Worm (Caenorhabditis elegans) whole organism, L1 larva: Measurements from ENCODE around the gene F53H2.3.

Experiments
- fos-1 ChIP-seq: fragments of 150-350 bp; optimal IDR thresholded peaks from 2 replicates; lab custom pipeline; 2014; ENCODE audit warnings: missing biosample characterization, missing genetic modification characterization
- mab-9 ChIP-seq: fragments of 200-800 bp; sonication (Bioruptor generic); IDR thresholded peaks from 2 replicates; pipeline ENCODE4 v1.3.6; 2022; ENCODE audit warnings: missing genetic modification reagents, missing genetic modification characterization, missing compliant biosample characterization

ce11 chrV:20356472-20356871 lies 55.1 kb downstream of the F53H2.3 start, which contains the start of gene grd-11:
- TF ChIP-seq mab-9: no peak
- no peak for TF ChIP-seq fos-1
